Fruit fly (Drosophila melanogaster) whole organism, embryonic: Measurements from ENCODE around the gene Pgcl.

Experiments used
- CG10209 ChIP-seq: fragments of 200-800 bp; sonication (Bioruptor generic); optimal IDR thresholded peaks from 3 replicates; lab custom pipeline; 2017; ENCODE audit warnings: missing biosample characterization, mild to moderate bottlenecking, missing genetic modification characterization, missing genetic modification reagents
- CG10979 ChIP-seq: fragments of 200-800 bp; sonication (Bioruptor generic); optimal IDR thresholded peaks from 2 replicates; lab custom pipeline; 2018; ENCODE audit warnings: missing biosample characterization, mild to moderate bottlenecking, missing genetic modification characterization, moderate library complexity
- CG11398 ChIP-seq: fragments of 200-800 bp; sonication (Bioruptor generic); optimal IDR thresholded peaks from 2 replicates; lab custom pipeline; 2016; ENCODE audit warnings: missing biosample characterization, missing genetic modification characterization
- CG11504 ChIP-seq: fragments of 200-800 bp; sonication (Bioruptor generic); optimal IDR thresholded peaks from 3 replicates; lab custom pipeline; 2019; ENCODE audit warnings: missing biosample characterization, mild to moderate bottlenecking, missing genetic modification characterization, moderate library complexity
- CG13123 ChIP-seq: fragments of 200-800 bp; sonication (Bioruptor generic); optimal IDR thresholded peaks from 2 replicates; lab custom pipeline; 2016; ENCODE audit warnings: missing biosample characterization, missing genetic modification characterization
- CG17802 ChIP-seq: fragments of 200-800 bp; sonication (Bioruptor generic); optimal IDR thresholded peaks from 2 replicates; lab custom pipeline; 2018; ENCODE audit warnings: missing biosample characterization, mild to moderate bottlenecking, missing genetic modification characterization, moderate library complexity
- CG17829 ChIP-seq: fragments of 200-800 bp; optimal IDR thresholded peaks from 2 replicates; lab custom pipeline; 2019; ENCODE audit warnings: missing biosample characterization, mild to moderate bottlenecking, missing genetic modification characterization, moderate library complexity
- CG17912 ChIP-seq: fragments of 200-800 bp; sonication (Bioruptor generic); optimal IDR thresholded peaks from 2 replicates; lab custom pipeline; 2018; ENCODE audit warnings: missing biosample characterization, mild to moderate bottlenecking, missing genetic modification characterization
- CG18262 ChIP-seq: fragments of 200-800 bp; optimal IDR thresholded peaks from 3 replicates; lab custom pipeline; 2019; ENCODE audit warnings: missing biosample characterization, mild to moderate bottlenecking, missing genetic modification characterization, moderate library complexity
- CG2116 ChIP-seq: fragments of 200-800 bp; sonication (Bioruptor generic); optimal IDR thresholded peaks from 3 replicates; lab custom pipeline; 2018; ENCODE audit warnings: missing biosample characterization, mild to moderate bottlenecking, missing genetic modification characterization
- CG2120 ChIP-seq: fragments of 200-800 bp; sonication (Bioruptor generic); optimal IDR thresholded peaks from 3 replicates; lab custom pipeline; 2016; ENCODE audit warnings: missing biosample characterization, missing genetic modification characterization
- CG31224 ChIP-seq: fragments of 200-800 bp; sonication (Bioruptor generic); IDR thresholded peaks from 2 replicates; pipeline ENCODE4 v1.3.6; 2022; ENCODE audit warnings: missing biosample characterization, missing genetic modification characterization
- CG6791 ChIP-seq: fragments of 200-800 bp; sonication (Bioruptor generic); IDR thresholded peaks from 3 replicates; pipeline ENCODE4 v1.3.6; 2022; ENCODE audit warnings: missing biosample characterization, missing genetic modification characterization; ENCODE audit not compliant: partially characterized antibody
- CG7556 ChIP-seq: fragments of 200-800 bp; sonication (Bioruptor generic); optimal IDR thresholded peaks from 2 replicates; lab custom pipeline; 2017; ENCODE audit warnings: missing biosample characterization, mild to moderate bottlenecking, missing genetic modification characterization
- CG7928 ChIP-seq: fragments of 200-800 bp; sonication (Bioruptor generic); optimal IDR thresholded peaks from 2 replicates; lab custom pipeline; 2017; ENCODE audit warnings: missing biosample characterization, mild to moderate bottlenecking, missing genetic modification characterization
- CG8290 ChIP-seq, 3 experiments: fragments of 200-800 bp; sonication (Bioruptor generic); optimal IDR thresholded peaks; 2 replicates each; lab custom pipeline; 2016 to 2019; ENCODE audit warnings: missing biosample characterization in 3 of 3, missing genetic modification characterization in 3 of 3, mild to moderate bottlenecking in 2 of 3, moderate library complexity in 1 of 3
- CG8478 ChIP-seq: fragments of >200 bp; optimal IDR thresholded peaks from 2 replicates; lab custom pipeline; 2018
- CG9609 ChIP-seq: fragments of 200-800 bp; sonication (Bioruptor generic); optimal IDR thresholded peaks from 3 replicates; lab custom pipeline; 2016; ENCODE audit warnings: missing biosample characterization, missing genetic modification characterization
- CHES-1-like ChIP-seq: fragments of 200-800 bp; sonication (Bioruptor generic); optimal IDR thresholded peaks from 2 replicates; lab custom pipeline; 2016; ENCODE audit warnings: missing biosample characterization, missing genetic modification characterization
- CkIIα-i1 ChIP-seq: fragments of 200-800 bp; sonication (Bioruptor generic); IDR thresholded peaks from 2 replicates; pipeline ENCODE4 v1.3.6; 2022; ENCODE audit warnings: missing biosample characterization, missing genetic modification characterization
- Ets97D ChIP-seq: fragments of 200-800 bp; sonication (Bioruptor generic); optimal IDR thresholded peaks from 3 replicates; lab custom pipeline; 2016; ENCODE audit warnings: missing biosample characterization, missing genetic modification characterization
- Gsc ChIP-seq: fragments of 200-800 bp; sonication (Bioruptor generic); IDR thresholded peaks from 2 replicates; pipeline ENCODE4 v1.3.6; 2022; ENCODE audit warnings: missing biosample characterization, missing genetic modification characterization
- Gug ChIP-seq: fragments of 200-800 bp; sonication (Bioruptor generic); IDR thresholded peaks from 4 replicates; pipeline ENCODE4 v1.3.6; 2022; ENCODE audit warnings: missing biosample characterization, missing genetic modification characterization
- H15 ChIP-seq: fragments of 200-800 bp; sonication (Bioruptor generic); IDR thresholded peaks from 3 replicates; pipeline ENCODE4 v1.3.6; 2022; ENCODE audit warnings: missing biosample characterization, missing genetic modification characterization
- HLH54F ChIP-seq: fragments of 200-800 bp; sonication (Bioruptor generic); optimal IDR thresholded peaks from 3 replicates; lab custom pipeline; 2016; ENCODE audit warnings: missing biosample characterization, missing genetic modification characterization
- HLHmδ ChIP-seq: fragments of 200-800 bp; sonication (Bioruptor generic); optimal IDR thresholded peaks from 2 replicates; lab custom pipeline; 2018; ENCODE audit warnings: missing biosample characterization, mild to moderate bottlenecking, missing genetic modification characterization, moderate library complexity
- HmgD ChIP-seq: fragments of 200-800 bp; sonication (Bioruptor generic); optimal IDR thresholded peaks from 3 replicates; lab custom pipeline; 2016; ENCODE audit warnings: missing biosample characterization, missing genetic modification characterization
- Hr78 ChIP-seq, 2 experiments: fragments of 200-800 bp in 1 of 2; fragments of >200 bp in 1 of 2; sonication (Bioruptor generic) in 1 of 2; optimal IDR thresholded peaks; 2 replicates each; lab custom pipeline; 2017 to 2019; ENCODE audit warnings: missing biosample characterization in 2 of 2, missing genetic modification characterization in 2 of 2, mild to moderate bottlenecking in 1 of 2, moderate library complexity in 1 of 2
- Lim3 ChIP-seq: fragments of 200-800 bp; sonication (Bioruptor generic); IDR thresholded peaks from 2 replicates; pipeline ENCODE4 v1.3.6; 2022; ENCODE audit warnings: missing biosample characterization, missing genetic modification characterization
- NC2α ChIP-seq: fragments of 200-800 bp; sonication (Bioruptor generic); optimal IDR thresholded peaks from 2 replicates; lab custom pipeline; 2016; ENCODE audit warnings: missing biosample characterization, missing genetic modification characterization
- Oli ChIP-seq: fragments of 200-800 bp; sonication (Bioruptor generic); optimal IDR thresholded peaks from 2 replicates; lab custom pipeline; 2018; ENCODE audit warnings: missing biosample characterization, mild to moderate bottlenecking, missing genetic modification characterization, moderate library complexity
- Optix ChIP-seq: fragments of 200-800 bp; sonication (Bioruptor generic); IDR thresholded peaks from 3 replicates; pipeline ENCODE4 v1.3.6; 2022; ENCODE audit warnings: missing biosample characterization, missing genetic modification characterization
- Spps ChIP-seq: fragments of 200-800 bp; sonication (Bioruptor generic); optimal IDR thresholded peaks from 2 replicates; lab custom pipeline; 2018; ENCODE audit warnings: missing biosample characterization, mild to moderate bottlenecking, missing genetic modification characterization
- Ssrp ChIP-seq: fragments of 200-800 bp; sonication (Bioruptor generic); optimal IDR thresholded peaks from 2 replicates; lab custom pipeline; 2018; ENCODE audit warnings: missing biosample characterization, mild to moderate bottlenecking, missing genetic modification characterization, moderate library complexity
- ash1 ChIP-seq: fragments of 200-800 bp; sonication (Bioruptor generic); optimal IDR thresholded peaks from 2 replicates; lab custom pipeline; 2018; ENCODE audit warnings: missing biosample characterization, mild to moderate bottlenecking, missing genetic modification characterization
- br ChIP-seq: fragments of >200 bp; optimal IDR thresholded peaks from 2 replicates; lab custom pipeline; 2017
- corto ChIP-seq: fragments of 200-800 bp; sonication (Bioruptor generic); optimal IDR thresholded peaks from 2 replicates; lab custom pipeline; 2016; ENCODE audit warnings: missing biosample characterization, mild to moderate bottlenecking, missing genetic modification characterization, moderate library complexity
- crp ChIP-seq, 2 experiments: fragments of 200-800 bp; sonication (Bioruptor generic); optimal IDR thresholded peaks; 2 replicates in 1 of 2; 3 replicates in 1 of 2; lab custom pipeline; 2017; ENCODE audit warnings: missing biosample characterization in 2 of 2, missing genetic modification characterization in 2 of 2, mild to moderate bottlenecking in 1 of 2, moderate library complexity in 1 of 2
- eyg ChIP-seq: fragments of 200-800 bp; sonication (Bioruptor generic); optimal IDR thresholded peaks from 3 replicates; lab custom pipeline; 2016; ENCODE audit warnings: missing biosample characterization, missing genetic modification characterization
- gcm ChIP-seq: fragments of 200-800 bp; sonication (Bioruptor generic); optimal IDR thresholded peaks from 2 replicates; lab custom pipeline; 2019; ENCODE audit warnings: missing biosample characterization, mild to moderate bottlenecking, missing genetic modification characterization, moderate library complexity
- her ChIP-seq: fragments of 200-800 bp; sonication (Bioruptor generic); optimal IDR thresholded peaks from 2 replicates; lab custom pipeline; 2016; ENCODE audit warnings: missing biosample characterization, missing genetic modification characterization
- jumu ChIP-seq: fragments of 200-800 bp; sonication (Bioruptor generic); optimal IDR thresholded peaks from 3 replicates; lab custom pipeline; 2016; ENCODE audit warnings: missing biosample characterization, missing genetic modification characterization
- lab ChIP-seq: fragments of 200-800 bp; sonication (Bioruptor generic); optimal IDR thresholded peaks from 3 replicates; lab custom pipeline; 2017; ENCODE audit warnings: missing biosample characterization, missing genetic modification characterization, mild to moderate bottlenecking, moderate library complexity, missing genetic modification reagents
- nmo ChIP-seq: fragments of 200-800 bp; sonication (Bioruptor generic); optimal IDR thresholded peaks from 2 replicates; lab custom pipeline; 2018; ENCODE audit warnings: missing biosample characterization, mild to moderate bottlenecking, missing genetic modification characterization, moderate library complexity
- peb ChIP-seq: fragments of 200-800 bp; sonication (Bioruptor generic); IDR thresholded peaks from 2 replicates; pipeline ENCODE4 v1.3.6; 2022; ENCODE audit warnings: missing biosample characterization, missing genetic modification characterization
- pum ChIP-seq: fragments of 200-800 bp; sonication (Bioruptor generic); optimal IDR thresholded peaks from 2 replicates; lab custom pipeline; 2016; ENCODE audit warnings: missing biosample characterization, missing genetic modification characterization
- run ChIP-seq: fragments of 200-800 bp; sonication (Bioruptor generic); optimal IDR thresholded peaks from 3 replicates; lab custom pipeline; 2018; ENCODE audit warnings: missing biosample characterization, mild to moderate bottlenecking, missing genetic modification characterization
- sisA ChIP-seq: fragments of 200-800 bp; sonication (Bioruptor generic); IDR thresholded peaks from 2 replicates; pipeline ENCODE4 v1.3.6; 2022; ENCODE audit warnings: missing biosample characterization, missing genetic modification characterization
- tin ChIP-seq: fragments of 200-800 bp; sonication (Bioruptor generic); optimal IDR thresholded peaks from 3 replicates; lab custom pipeline; 2016; ENCODE audit warnings: missing biosample characterization, missing genetic modification characterization
- vvl ChIP-seq: fragments of 200-800 bp; sonication (Bioruptor generic); IDR thresholded peaks from 2 replicates; pipeline ENCODE4 v1.3.6; 2022; ENCODE audit warnings: missing biosample characterization, missing genetic modification characterization
- zf30C ChIP-seq: fragments of 200-800 bp; sonication (Bioruptor generic); optimal IDR thresholded peaks from 3 replicates; lab custom pipeline; 2018; ENCODE audit warnings: missing biosample characterization, mild to moderate bottlenecking, missing genetic modification characterization
- zfh1 ChIP-seq: fragments of 200-800 bp; sonication (Bioruptor generic); IDR thresholded peaks from 3 replicates; pipeline ENCODE4 v1.3.6; 2022; ENCODE audit warnings: missing biosample characterization, missing genetic modification characterization

Gene Pgcl

DNA sequence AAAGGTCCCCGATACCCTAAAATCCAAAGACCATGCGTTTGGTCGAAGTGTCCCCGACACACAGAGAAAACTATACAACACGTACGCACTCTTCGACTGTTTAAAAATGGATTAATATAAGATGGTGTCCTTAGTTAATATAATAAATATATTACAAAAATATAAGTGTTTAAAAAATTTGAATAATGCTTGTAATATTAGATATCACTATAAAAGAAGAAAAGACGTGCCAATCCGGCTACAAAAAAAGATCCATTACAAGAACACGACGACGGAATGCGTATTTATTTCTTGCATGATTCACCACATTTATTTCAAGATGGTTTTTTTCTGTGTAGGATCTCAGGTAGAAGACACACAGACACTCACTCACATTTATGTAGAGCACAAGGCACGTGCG lies 20.6 kb upstream of the Pgcl start (continued):
- peak; percentile 77 for TF ChIP-seq CG10979 (tag; lab: Kevin White, UChicago)
- no peak for TF ChIP-seq Gug (GFP tag; lab: Robert Waterston, UW)
- peak; percentile 34 for TF ChIP-seq gcm (GFP tag; lab: Kevin White, UChicago)
- no peak for TF ChIP-seq pum (GFP tag; lab: Kevin White, UChicago)
- TF ChIP-seq tin (GFP tag; lab: Kevin White, UChicago) = no peak
- TF ChIP-seq peb = no peak
- TF ChIP-seq CG2120 (GFP tag; lab: Kevin White, UChicago) = no peak
- no peak for TF ChIP-seq HLH54F (GFP tag; lab: Kevin White, UChicago)
- no peak for TF ChIP-seq CG31224
- TF ChIP-seq CG11504 (tag; lab: Kevin White, UChicago) = no peak
- no peak for TF ChIP-seq br
- peak; percentile 31 for TF ChIP-seq CG7556 (GFP tag; lab: Kevin White, UChicago)
- TF ChIP-seq CG17912 (GFP tag; lab: Kevin White, UChicago) = no peak
- no peak for TF ChIP-seq CHES-1-like (GFP tag; lab: Kevin White, UChicago)
- TF ChIP-seq Optix (GFP tag; lab: Robert Waterston, UW) = no peak
- TF ChIP-seq CG13123 (GFP tag; lab: Kevin White, UChicago) = no peak
- TF ChIP-seq Ssrp (tag; lab: Kevin White, UChicago) = peak; percentile 34
- no peak for TF ChIP-seq HmgD (GFP tag; lab: Kevin White, UChicago)
- TF ChIP-seq Ets97D (GFP tag; lab: Kevin White, UChicago) = no peak
- peak; percentile 74 for TF ChIP-seq CG17829
- TF ChIP-seq CG8478 (lab: Kevin White, UChicago) = no peak
- TF ChIP-seq jumu (GFP tag; lab: Kevin White, UChicago) = no peak
- no peak for TF ChIP-seq vvl (GFP tag; lab: Robert Waterston, UW)
- TF ChIP-seq CG10209 (GFP tag; lab: Kevin White, UChicago) = peak; percentile 33
- TF ChIP-seq CG8290 (GFP tag; optimal IDR thresholded peaks at IDR 0.05; lab: Kevin White, UChicago) = no peak
- TF ChIP-seq CG8290 (tag; optimal IDR thresholded peaks at IDR 0.05; lab: Kevin White, UChicago) = no peak
- no peak for TF ChIP-seq Lim3 (GFP tag; lab: Robert Waterston, UW)
- no peak for TF ChIP-seq lab (GFP tag; lab: Kevin White, UChicago)
- no peak for TF ChIP-seq CG6791 (GFP tag; lab: Robert Waterston, UW)
- TF ChIP-seq run (tag; lab: Kevin White, UChicago) = no peak
- TF ChIP-seq sisA (GFP tag; lab: Robert Waterston, UW) = no peak
- peak; percentile 51; the same call in 1 of the 3 replicates for TF ChIP-seq zfh1 (GFP tag; lab: Robert Waterston, UW)
- TF ChIP-seq nmo (GFP tag; lab: Kevin White, UChicago) = peak; percentile 60
- no peak for TF ChIP-seq CkIIα-i1
- TF ChIP-seq H15 (GFP tag; lab: Robert Waterston, UW) = no peak
- no peak for TF ChIP-seq ash1 (GFP tag; lab: Kevin White, UChicago)
- no peak for TF ChIP-seq CG2116 (GFP tag; lab: Kevin White, UChicago)
- TF ChIP-seq Gsc (GFP tag; lab: Robert Waterston, UW) = no peak
- TF ChIP-seq Hr78 (GFP tag; optimal IDR thresholded peaks at IDR 0.05; lab: Kevin White, UChicago) = no peak
- no peak for TF ChIP-seq crp (GFP tag; optimal IDR thresholded peaks at IDR 0.05; lab: Kevin White, UChicago)
- no peak for TF ChIP-seq CG9609
- TF ChIP-seq corto (GFP tag; lab: Kevin White, UChicago) = no peak
- peak; percentile 33 for TF ChIP-seq HLHmδ (GFP tag; lab: Kevin White, UChicago)
- TF ChIP-seq CG17802 (tag; lab: Kevin White, UChicago) = no peak
- peak; percentile 93 for TF ChIP-seq zf30C (GFP tag; lab: Kevin White, UChicago)
- TF ChIP-seq CG11398 = no peak
- peak; percentile 19 for TF ChIP-seq Spps
- TF ChIP-seq Oli (tag; lab: Kevin White, UChicago) = peak; percentile 24
- TF ChIP-seq NC2α (GFP tag; lab: Kevin White, UChicago) = no peak
- TF ChIP-seq CG18262 (tag; lab: Kevin White, UChicago) = peak; percentile 83
- TF ChIP-seq CG7928 (GFP tag; lab: Kevin White, UChicago) = no peak
- no peak for TF ChIP-seq her (GFP tag; lab: Kevin White, UChicago)
- no peak for TF ChIP-seq eyg
